Fruit fly (Drosophila melanogaster) whole organism, embryonic: ENCODE measurements around the gene Vha36-3.

ENCODE experiments used
- Abd-B ChIP-seq: fragments of 200-800 bp; sonication (Bioruptor generic); optimal IDR thresholded peaks from 2 replicates; lab custom pipeline; 2018; ENCODE audit warnings: missing biosample characterization, mild to moderate bottlenecking, missing genetic modification characterization, moderate library complexity
- Asciz ChIP-seq: fragments of 200-800 bp; sonication (Bioruptor generic); optimal IDR thresholded peaks from 2 replicates; lab custom pipeline; 2017; ENCODE audit warnings: missing biosample characterization, mild to moderate bottlenecking, missing genetic modification characterization, missing genetic modification reagents
- Bteb2 ChIP-seq: fragments of 200-800 bp; sonication (Bioruptor generic); optimal IDR thresholded peaks from 2 replicates; lab custom pipeline; 2016; ENCODE audit warnings: missing biosample characterization, missing genetic modification characterization
- CG11695 ChIP-seq: fragments of 200-800 bp; sonication (Bioruptor generic); IDR thresholded peaks from 3 replicates; pipeline ENCODE4 v1.3.6; 2022; ENCODE audit warnings: missing biosample characterization, missing genetic modification characterization
- CG12155 ChIP-seq: fragments of 200-800 bp; sonication (Bioruptor generic); optimal IDR thresholded peaks from 3 replicates; lab custom pipeline; 2016; ENCODE audit warnings: missing biosample characterization, missing genetic modification characterization
- CG12659 ChIP-seq: fragments of 200-800 bp; sonication (Bioruptor generic); optimal IDR thresholded peaks from 3 replicates; lab custom pipeline; 2017; ENCODE audit warnings: mild to moderate bottlenecking, missing biosample characterization, missing genetic modification reagents, missing genetic modification characterization
- CG15073 ChIP-seq: fragments of 200-800 bp; sonication (Bioruptor generic); optimal IDR thresholded peaks from 2 replicates; lab custom pipeline; 2016; ENCODE audit warnings: missing biosample characterization, missing genetic modification characterization
- CG18476 ChIP-seq: fragments of 200-800 bp; sonication (Bioruptor generic); optimal IDR thresholded peaks from 2 replicates; lab custom pipeline; 2016; ENCODE audit warnings: missing biosample characterization, mild to moderate bottlenecking, missing genetic modification characterization
- CG2116 ChIP-seq: fragments of 200-800 bp; sonication (Bioruptor generic); optimal IDR thresholded peaks from 3 replicates; lab custom pipeline; 2018; ENCODE audit warnings: missing biosample characterization, mild to moderate bottlenecking, missing genetic modification characterization
- CG2199 ChIP-seq: fragments of 200-800 bp; sonication (Bioruptor generic); IDR thresholded peaks from 3 replicates; pipeline ENCODE4 v1.3.6; 2022; ENCODE audit warnings: missing biosample characterization, missing genetic modification characterization
- CG3163 ChIP-seq: fragments of 200-800 bp; sonication (Bioruptor generic); optimal IDR thresholded peaks from 3 replicates; lab custom pipeline; 2016; ENCODE audit warnings: missing biosample characterization, missing genetic modification characterization
- CG3281 ChIP-seq: fragments of 200-800 bp; sonication (Bioruptor generic); optimal IDR thresholded peaks from 3 replicates; lab custom pipeline; 2017; ENCODE audit warnings: missing biosample characterization, mild to moderate bottlenecking, missing genetic modification characterization
- CG4404 ChIP-seq: fragments of 200-800 bp; sonication (Bioruptor generic); IDR thresholded peaks from 2 replicates; pipeline ENCODE4 v1.3.6; 2022; ENCODE audit warnings: missing biosample characterization, missing genetic modification characterization
- CG8359 ChIP-seq: fragments of 200-800 bp; sonication (Bioruptor generic); optimal IDR thresholded peaks from 2 replicates; lab custom pipeline; 2017; ENCODE audit warnings: missing biosample characterization, mild to moderate bottlenecking, missing genetic modification characterization, borderline replicate concordance
- CG9437 ChIP-seq: fragments of 200-800 bp; sonication (Bioruptor generic); optimal IDR thresholded peaks from 2 replicates; lab custom pipeline; 2018; ENCODE audit warnings: missing biosample characterization, mild to moderate bottlenecking, missing genetic modification characterization
- CG9932 ChIP-seq: fragments of 200-800 bp; sonication (Bioruptor generic); IDR thresholded peaks from 2 replicates; pipeline ENCODE4 v1.3.6; 2022; ENCODE audit warnings: missing biosample characterization, missing genetic modification characterization
- CTCF ChIP-seq: fragments of 200-800 bp; sonication (Bioruptor generic); optimal IDR thresholded peaks from 2 replicates; lab custom pipeline; 2017; ENCODE audit warnings: missing biosample characterization, mild to moderate bottlenecking, missing genetic modification characterization, moderate library complexity
- Camta ChIP-seq: fragments of 200-800 bp; sonication (Bioruptor generic); optimal IDR thresholded peaks from 2 replicates; lab custom pipeline; 2016; ENCODE audit warnings: missing biosample characterization, missing genetic modification characterization
- D ChIP-seq, 2 experiments: fragments of 200-800 bp in 1 of 2; fragments of >200 bp in 1 of 2; sonication (Bioruptor generic) in 1 of 2; optimal IDR thresholded peaks; 2 replicates in 1 of 2; 3 replicates in 1 of 2; lab custom pipeline; 2017; ENCODE audit warnings: mild to moderate bottlenecking in 1 of 2, missing biosample characterization in 1 of 2, missing genetic modification characterization in 1 of 2, missing genetic modification reagents in 1 of 2
- Fer1 ChIP-seq: fragments of 200-800 bp; sonication (Bioruptor generic); optimal IDR thresholded peaks from 2 replicates; lab custom pipeline; 2017; ENCODE audit warnings: missing biosample characterization, mild to moderate bottlenecking, missing genetic modification characterization
- Fer2 ChIP-seq: fragments of 200-800 bp; sonication (Bioruptor generic); optimal IDR thresholded peaks from 2 replicates; lab custom pipeline; 2018; ENCODE audit warnings: missing biosample characterization, mild to moderate bottlenecking, missing genetic modification characterization, moderate library complexity
- HLHmδ ChIP-seq: fragments of 200-800 bp; sonication (Bioruptor generic); optimal IDR thresholded peaks from 2 replicates; lab custom pipeline; 2018; ENCODE audit warnings: missing biosample characterization, mild to moderate bottlenecking, missing genetic modification characterization, moderate library complexity
- Hey ChIP-seq: fragments of 200-800 bp; sonication (Bioruptor generic); optimal IDR thresholded peaks from 3 replicates; lab custom pipeline; 2018; ENCODE audit warnings: missing biosample characterization, mild to moderate bottlenecking, missing genetic modification characterization
- Hr51 ChIP-seq, 2 experiments: fragments of 200-800 bp; sonication (Bioruptor generic); optimal IDR thresholded peaks; 2 replicates in 1 of 2; 3 replicates in 1 of 2; lab custom pipeline; 2016 to 2018; ENCODE audit warnings: missing biosample characterization in 2 of 2, missing genetic modification characterization in 2 of 2, mild to moderate bottlenecking in 1 of 2, moderate library complexity in 1 of 2
- Hsf ChIP-seq: fragments of 200-800 bp; sonication (Bioruptor generic); optimal IDR thresholded peaks from 3 replicates; lab custom pipeline; 2016; ENCODE audit warnings: missing biosample characterization, missing genetic modification characterization
- NC2α ChIP-seq: fragments of 200-800 bp; sonication (Bioruptor generic); optimal IDR thresholded peaks from 2 replicates; lab custom pipeline; 2016; ENCODE audit warnings: missing biosample characterization, missing genetic modification characterization
- Ravus ChIP-seq: fragments of 200-800 bp; sonication (Bioruptor generic); IDR thresholded peaks from 2 replicates; pipeline ENCODE4 v1.3.6; 2022; ENCODE audit warnings: missing biosample characterization, missing genetic modification characterization
- Sin3A ChIP-seq: fragments of >200 bp; optimal IDR thresholded peaks from 2 replicates; lab custom pipeline; 2018
- Stat92E ChIP-seq, 3 experiments: fragments of >200 bp in 2 of 3; fragments of 200-800 bp in 1 of 3; sonication (Bioruptor generic) in 1 of 3; optimal IDR thresholded peaks; 2 replicates each; lab custom pipeline; 2017 to 2019; ENCODE audit warnings: missing biosample characterization in 3 of 3, missing genetic modification characterization in 3 of 3, mild to moderate bottlenecking in 1 of 3, moderate library complexity in 1 of 3
- Xbp1 ChIP-seq: fragments of 200-800 bp; sonication (Bioruptor generic); optimal IDR thresholded peaks from 3 replicates; lab custom pipeline; 2016; ENCODE audit warnings: missing biosample characterization, mild to moderate bottlenecking, missing genetic modification characterization
- YL-1 ChIP-seq: fragments of 200-800 bp; sonication (Bioruptor generic); optimal IDR thresholded peaks from 3 replicates; lab custom pipeline; 2017; ENCODE audit warnings: missing biosample characterization, mild to moderate bottlenecking, missing genetic modification characterization
- cas ChIP-seq: fragments of 200-800 bp; sonication (Bioruptor generic); IDR thresholded peaks from 2 replicates; pipeline ENCODE4 v1.3.6; 2022; ENCODE audit warnings: missing biosample characterization, missing genetic modification characterization
- chif ChIP-seq, 2 experiments: fragments of 200-800 bp; sonication (Bioruptor generic); optimal IDR thresholded peaks; 3 replicates each; lab custom pipeline; 2016; ENCODE audit warnings: missing biosample characterization in 2 of 2, missing genetic modification characterization in 2 of 2
- corto ChIP-seq: fragments of 200-800 bp; sonication (Bioruptor generic); optimal IDR thresholded peaks from 2 replicates; lab custom pipeline; 2016; ENCODE audit warnings: missing biosample characterization, mild to moderate bottlenecking, missing genetic modification characterization, moderate library complexity
- dpn ChIP-seq, 2 experiments: fragments of 200-800 bp; sonication (Bioruptor generic); optimal IDR thresholded peaks; 3 replicates each; lab custom pipeline; 2016; ENCODE audit warnings: missing biosample characterization in 2 of 2, missing genetic modification characterization in 2 of 2
- eve ChIP-seq, 2 experiments: fragments of >200 bp; optimal IDR thresholded peaks; 2 replicates each; lab custom pipeline; 2017; ENCODE audit warnings: missing biosample characterization in 2 of 2, missing genetic modification characterization in 2 of 2
- ftz-f1 ChIP-seq: fragments of 200-800 bp; sonication (Bioruptor generic); optimal IDR thresholded peaks from 2 replicates; lab custom pipeline; 2016; ENCODE audit warnings: missing biosample characterization, missing genetic modification characterization
- ken ChIP-seq: fragments of 200-800 bp; sonication (Bioruptor generic); IDR thresholded peaks from 3 replicates; pipeline ENCODE4 v1.3.6; 2022; ENCODE audit warnings: missing biosample characterization, missing genetic modification characterization
- kni ChIP-seq: fragments of 200-800 bp; sonication (Bioruptor generic); optimal IDR thresholded peaks from 3 replicates; lab custom pipeline; 2017; ENCODE audit warnings: mild to moderate bottlenecking, missing biosample characterization, missing genetic modification reagents, missing genetic modification characterization
- nom ChIP-seq: fragments of 200-800 bp; sonication (Bioruptor generic); optimal IDR thresholded peaks from 2 replicates; lab custom pipeline; 2017; ENCODE audit warnings: missing biosample characterization, missing genetic modification characterization, mild to moderate bottlenecking, moderate library complexity, missing genetic modification reagents
- pb ChIP-seq: fragments of 200-800 bp; sonication (Bioruptor generic); optimal IDR thresholded peaks from 3 replicates; lab custom pipeline; 2016; ENCODE audit warnings: missing biosample characterization, missing genetic modification characterization
- ranshi ChIP-seq: fragments of 200-800 bp; sonication (Bioruptor generic); IDR thresholded peaks from 2 replicates; pipeline ENCODE4 v1.3.6; 2022; ENCODE audit warnings: missing biosample characterization, missing genetic modification characterization
- sc ChIP-seq, 3 experiments: fragments of >200 bp in 2 of 3; fragments of 200-800 bp in 1 of 3; sonication (Bioruptor generic) in 1 of 3; optimal IDR thresholded peaks; 2 replicates in 2 of 3; 3 replicates in 1 of 3; lab custom pipeline; 2017; ENCODE audit warnings: mild to moderate bottlenecking in 1 of 3, missing biosample characterization in 1 of 3, missing genetic modification characterization in 1 of 3, missing genetic modification reagents in 1 of 3
- sens-2 ChIP-seq: fragments of 200-800 bp; sonication (Bioruptor generic); IDR thresholded peaks from 2 replicates; pipeline ENCODE4 v1.3.6; 2022; ENCODE audit warnings: missing biosample characterization, missing genetic modification characterization
- seq ChIP-seq: fragments of 200-800 bp; sonication (Bioruptor generic); IDR thresholded peaks from 2 replicates; pipeline ENCODE4 v1.3.6; 2022; ENCODE audit warnings: missing biosample characterization, missing genetic modification characterization
- sisA ChIP-seq: fragments of 200-800 bp; sonication (Bioruptor generic); IDR thresholded peaks from 2 replicates; pipeline ENCODE4 v1.3.6; 2022; ENCODE audit warnings: missing biosample characterization, missing genetic modification characterization
- ssp ChIP-seq: fragments of 200-800 bp; sonication (Bioruptor generic); IDR thresholded peaks from 2 replicates; pipeline ENCODE4 v1.3.6; 2022; ENCODE audit warnings: missing biosample characterization, missing genetic modification characterization
- tio ChIP-seq: fragments of 200-800 bp; sonication (Bioruptor generic); optimal IDR thresholded peaks from 2 replicates; lab custom pipeline; 2017; ENCODE audit warnings: missing biosample characterization, missing genetic modification characterization, inconsistent platforms
- wor ChIP-seq: fragments of 200-800 bp; sonication (Bioruptor generic); IDR thresholded peaks from 2 replicates; pipeline ENCODE4 v1.3.6; 2022; ENCODE audit warnings: missing biosample characterization, missing genetic modification characterization
- zen2 ChIP-seq: fragments of 200-800 bp; sonication (Bioruptor generic); IDR thresholded peaks from 3 replicates; pipeline ENCODE4 v1.3.6; 2022; ENCODE audit warnings: missing biosample characterization, missing genetic modification characterization; ENCODE audit not compliant: partially characterized antibody

The Vha36-3 gene

DNA sequence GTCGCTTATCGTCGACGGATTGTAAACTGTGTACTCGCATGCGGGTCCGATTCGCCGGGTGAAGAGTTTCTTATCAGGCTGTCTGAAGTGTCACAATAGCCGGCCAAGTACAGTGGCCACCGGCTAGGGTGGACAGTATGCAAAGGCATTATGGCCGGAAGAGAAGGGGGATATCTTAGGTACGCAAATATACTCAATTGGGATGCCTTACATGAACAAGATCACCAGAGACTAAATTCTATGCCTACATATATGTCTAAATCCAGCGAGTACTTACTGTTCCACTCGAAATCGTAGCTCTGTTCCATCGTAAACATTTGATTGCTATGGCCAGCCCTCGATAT lies 13.4 kb upstream of the Vha36-3 start (continued):
- peak; percentile 83 for TF ChIP-seq CG18476
- peak; percentile 86 to 87 for TF ChIP-seq chif (GFP tag; optimal IDR thresholded peaks at IDR 0.05; lab: Kevin White, UChicago)
- TF ChIP-seq ssp, result peak; percentile 86
- TF ChIP-seq CG4404 (GFP tag; lab: Robert Waterston, UW), result peak; percentile 88
- TF ChIP-seq CG15073 (GFP tag; lab: Kevin White, UChicago), result peak; percentile 60
- peak; percentile 95 for TF ChIP-seq ranshi
- TF ChIP-seq Fer1 (GFP tag; lab: Kevin White, UChicago), result peak; percentile 95
- no peak for TF ChIP-seq D (optimal IDR thresholded peaks at IDR 0.05; lab: Kevin White, UChicago)
- peak; percentile 69 for TF ChIP-seq D (GFP tag; optimal IDR thresholded peaks at IDR 0.05; lab: Kevin White, UChicago)
- peak; percentile 80 for TF ChIP-seq wor (GFP tag; lab: Robert Waterston, UW)
- TF ChIP-seq Sin3A, result no peak
- peak; percentile 49 for TF ChIP-seq NC2α (GFP tag; lab: Kevin White, UChicago)
- TF ChIP-seq eve (GFP tag; optimal IDR thresholded peaks at IDR 0.05; lab: Kevin White, UChicago), result no peak
- TF ChIP-seq Hey (tag; lab: Kevin White, UChicago), result peak; percentile 68
- peak; percentile 94 for TF ChIP-seq CG11695 (GFP tag; lab: Robert Waterston, UW)
- TF ChIP-seq CG8359 (GFP tag; lab: Kevin White, UChicago), result peak; percentile 68
- TF ChIP-seq Hsf (GFP tag; lab: Kevin White, UChicago), result peak; percentile 88
- peak; percentile 92 for TF ChIP-seq Xbp1 (GFP tag; lab: Kevin White, UChicago)
- no peak for TF ChIP-seq HLHmδ (GFP tag; lab: Kevin White, UChicago)
- peak; percentile 92 for TF ChIP-seq CG3281
- TF ChIP-seq corto, result peak; percentile 90
- TF ChIP-seq ftz-f1, result peak; percentile 39
- peak; percentile 52 for TF ChIP-seq Fer2 (tag; lab: Kevin White, UChicago)
- TF ChIP-seq pb (GFP tag; lab: Kevin White, UChicago), result peak; percentile 91
- peak; percentile 45 for TF ChIP-seq CTCF
- TF ChIP-seq Camta, result peak; percentile 86
- peak; percentile 50 for TF ChIP-seq nom (GFP tag; lab: Kevin White, UChicago)
- TF ChIP-seq CG12659 (GFP tag; lab: Kevin White, UChicago), result peak; percentile 93
- peak; percentile 87 for TF ChIP-seq sens-2 (GFP tag; lab: Robert Waterston, UW)
- peak; percentile 95 for TF ChIP-seq sisA (GFP tag; lab: Robert Waterston, UW)
- peak; percentile 80; the same call in 2 of the 3 replicates for TF ChIP-seq CG2199 (GFP tag; lab: Robert Waterston, UW)
- peak; percentile 90 for TF ChIP-seq CG12155 (GFP tag; lab: Kevin White, UChicago)
- peak; percentile 76 for TF ChIP-seq Asciz (GFP tag; lab: Kevin White, UChicago)
- TF ChIP-seq sc (optimal IDR thresholded peaks at IDR 0.05; lab: Kevin White, UChicago), result no peak
- TF ChIP-seq sc (GFP tag; optimal IDR thresholded peaks at IDR 0.05; lab: Kevin White, UChicago), result peak; percentile 61
- peak; percentile 95 for TF ChIP-seq dpn (GFP tag; optimal IDR thresholded peaks at IDR 0.05; lab: Kevin White, UChicago)
- TF ChIP-seq CG3163 (GFP tag; lab: Kevin White, UChicago), result peak; percentile 78
- TF ChIP-seq Stat92E (GFP tag; optimal IDR thresholded peaks at IDR 0.05; lab: Kevin White, UChicago), result no peak
- peak; percentile 23 for TF ChIP-seq CG2116 (GFP tag; lab: Kevin White, UChicago)
- TF ChIP-seq Bteb2 (GFP tag; lab: Kevin White, UChicago), result peak; percentile 76
- peak; percentile 82 for TF ChIP-seq Abd-B
- TF ChIP-seq CG9437 (GFP tag; lab: Kevin White, UChicago), result peak; percentile 58
- TF ChIP-seq seq (GFP tag; lab: Robert Waterston, UW), result peak; percentile 91
- TF ChIP-seq YL-1 (GFP tag; lab: Kevin White, UChicago), result peak; percentile 47
- peak; percentile 82 for TF ChIP-seq tio (GFP tag; lab: Kevin White, UChicago)
- TF ChIP-seq Hr51 (GFP tag; optimal IDR thresholded peaks at IDR 0.05; lab: Kevin White, UChicago), result peak; percentile 81 to 88
- no peak for TF ChIP-seq zen2 (GFP tag; lab: Robert Waterston, UW)
- TF ChIP-seq kni, result no peak
- TF ChIP-seq Ravus (GFP tag; lab: Robert Waterston, UW), result peak; percentile 82
- peak; percentile 94 for TF ChIP-seq CG9932 (GFP tag; lab: Robert Waterston, UW)
- peak; percentile 91 for TF ChIP-seq ken (GFP tag; lab: Robert Waterston, UW)
- TF ChIP-seq cas (GFP tag; lab: Robert Waterston, UW), result peak; percentile 88
